Worm (Caenorhabditis elegans) whole organism, late embryonic: ENCODE data around the gene K02B2.6.

Experiments used
- ahr-1 ChIP-seq: sonication (generic microtip); optimal IDR thresholded peaks from 2 replicates; lab custom pipeline; 2016; ENCODE audit warnings: missing genetic modification characterization, missing compliant biosample characterization
- ama-1 ChIP-seq: fragments of 150-350 bp; optimal IDR thresholded peaks from 2 replicates; lab custom pipeline; 2014
- ceh-24 ChIP-seq: sonication (generic microtip); optimal IDR thresholded peaks from 2 replicates; lab custom pipeline; 2016; ENCODE audit warnings: mild to moderate bottlenecking, missing genetic modification characterization, missing compliant biosample characterization
- ceh-34 ChIP-seq: sonication (generic microtip); optimal IDR thresholded peaks from 2 replicates; lab custom pipeline; 2016; ENCODE audit warnings: mild to moderate bottlenecking, missing genetic modification characterization, missing compliant biosample characterization
- dve-1 ChIP-seq: sonication (generic microtip); optimal IDR thresholded peaks from 2 replicates; lab custom pipeline; 2017; ENCODE audit warnings: antibody characterized with exemption, mild to moderate bottlenecking, missing genetic modification characterization, missing compliant biosample characterization
- lin-11 ChIP-seq: fragments of 200-800 bp; sonication (Bioruptor generic); optimal IDR thresholded peaks from 2 replicates; lab custom pipeline; 2018; ENCODE audit warnings: mild to moderate bottlenecking, missing genetic modification characterization, missing compliant biosample characterization
- nhr-11 ChIP-seq: fragments of 150-350 bp; optimal IDR thresholded peaks from 2 replicates; lab custom pipeline; 2014; ENCODE audit warnings: missing biosample characterization, missing genetic modification characterization
- pha-4 ChIP-seq: fragments of 150-350 bp; optimal IDR thresholded peaks from 2 replicates; lab custom pipeline; 2018; ENCODE audit warnings: missing biosample characterization, missing genetic modification reagents, missing genetic modification characterization
- tbx-7 ChIP-seq: sonication (generic microtip); optimal IDR thresholded peaks from 2 replicates; lab custom pipeline; 2016; ENCODE audit warnings: missing genotype, missing genetic modification characterization, missing compliant biosample characterization

DNA sequence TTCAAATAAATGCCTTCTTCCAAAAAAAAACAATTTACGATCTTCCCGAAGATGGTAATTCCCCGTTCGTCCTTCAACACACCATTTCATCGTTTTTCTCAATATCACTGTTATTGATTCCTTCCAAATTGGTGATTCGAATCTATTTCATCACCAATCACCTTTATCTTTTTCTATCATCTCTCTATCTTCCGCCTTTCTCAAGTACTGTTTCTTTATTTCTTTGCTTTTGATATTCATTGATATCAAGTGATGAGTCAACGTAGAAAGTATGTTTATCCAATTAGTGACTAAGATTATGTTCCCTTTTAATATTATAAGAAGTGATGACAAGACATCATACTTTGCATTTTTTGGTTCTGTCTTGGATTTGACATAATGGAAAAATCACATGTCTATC, 37.8 kb downstream of the K02B2.6 start:
- TF ChIP-seq dve-1 (tag; lab: Kevin White, UChicago), result no peak
- TF ChIP-seq pha-4 (tag; lab: Kevin White, UChicago), result no peak
- no peak for TF ChIP-seq nhr-11 (tag; lab: Kevin White, UChicago)
- TF ChIP-seq ceh-24, result no peak
- TF ChIP-seq tbx-7 (tag; lab: Kevin White, UChicago), result no peak
- no peak for TF ChIP-seq ama-1 (lab: Kevin White, UChicago)
- no peak for TF ChIP-seq lin-11
- no peak for TF ChIP-seq ceh-34 (tag; lab: Kevin White, UChicago)
- no peak for TF ChIP-seq ahr-1
